Worm (Caenorhabditis elegans) whole organism, late embryonic: ENCODE measurements around the gene mrpl-45.
A peak's percentile ranks its signal among the peaks of the same experiment; 100 is the strongest.

Experiments
- C08G9.2 ChIP-seq: sonication (generic microtip); optimal IDR thresholded peaks from 2 replicates; lab custom pipeline; 2016; ENCODE audit warnings: mild to moderate bottlenecking, missing genetic modification characterization, moderate library complexity, missing compliant biosample characterization
- K02D7.2 ChIP-seq: sonication (generic microtip); optimal IDR thresholded peaks from 2 replicates; lab custom pipeline; 2017; ENCODE audit warnings: mild to moderate bottlenecking, missing genetic modification characterization, missing compliant biosample characterization
- K09A11.1 ChIP-seq: sonication (generic microtip); optimal IDR thresholded peaks from 2 replicates; lab custom pipeline; 2017; ENCODE audit warnings: antibody characterized with exemption, mild to moderate bottlenecking, missing genetic modification characterization, missing compliant biosample characterization; ENCODE audit not compliant: insufficient read depth
- T23F11.4 ChIP-seq: fragments of 200-800 bp; sonication (Bioruptor generic); optimal IDR thresholded peaks from 2 replicates; lab custom pipeline; 2018; ENCODE audit warnings: mild to moderate bottlenecking, missing genetic modification characterization, missing compliant biosample characterization
- Y22D7AL.16 ChIP-seq: sonication (generic microtip); optimal IDR thresholded peaks from 2 replicates; lab custom pipeline; 2016; ENCODE audit warnings: missing genetic modification characterization, missing compliant biosample characterization
- ahr-1 ChIP-seq: sonication (generic microtip); optimal IDR thresholded peaks from 2 replicates; lab custom pipeline; 2016; ENCODE audit warnings: missing genetic modification characterization, missing compliant biosample characterization
- ceh-24 ChIP-seq: sonication (generic microtip); optimal IDR thresholded peaks from 2 replicates; lab custom pipeline; 2016; ENCODE audit warnings: mild to moderate bottlenecking, missing genetic modification characterization, missing compliant biosample characterization
- ceh-45 ChIP-seq: fragments of 200-800 bp; sonication (Bioruptor generic); IDR thresholded peaks from 2 replicates; pipeline ENCODE4 v1.3.6; 2022; ENCODE audit warnings: missing genetic modification reagents, missing genetic modification characterization, missing compliant biosample characterization
- ceh-48 ChIP-seq: sonication (generic microtip); optimal IDR thresholded peaks from 2 replicates; lab custom pipeline; 2016; ENCODE audit warnings: missing genetic modification characterization, inconsistent platforms, missing compliant biosample characterization
- ceh-6 ChIP-seq: fragments of 200-800 bp; sonication (Bioruptor generic); optimal IDR thresholded peaks from 2 replicates; lab custom pipeline; 2018; ENCODE audit warnings: mild to moderate bottlenecking, missing genetic modification characterization, missing compliant biosample characterization
- che-1 ChIP-seq: sonication (generic microtip); optimal IDR thresholded peaks from 2 replicates; lab custom pipeline; 2016; ENCODE audit warnings: mild to moderate bottlenecking, missing genetic modification characterization, missing compliant biosample characterization
- dmd-4 ChIP-seq: sonication (generic microtip); optimal IDR thresholded peaks from 2 replicates; lab custom pipeline; 2016; ENCODE audit warnings: borderline replicate concordance, missing genetic modification characterization, missing compliant biosample characterization
- elt-2 ChIP-seq: sonication (generic microtip); optimal IDR thresholded peaks from 2 replicates; lab custom pipeline; 2016; ENCODE audit warnings: missing genetic modification reagents, missing genetic modification characterization, missing compliant biosample characterization
- elt-4 ChIP-seq: sonication (generic microtip); optimal IDR thresholded peaks from 2 replicates; lab custom pipeline; 2016; ENCODE audit warnings: missing genetic modification characterization, missing compliant biosample characterization
- ets-4 ChIP-seq: sonication (generic microtip); optimal IDR thresholded peaks from 2 replicates; lab custom pipeline; 2016; ENCODE audit warnings: missing genetic modification characterization, missing compliant biosample characterization
- eyg-1 ChIP-seq: sonication (generic microtip); optimal IDR thresholded peaks from 2 replicates; lab custom pipeline; 2016; ENCODE audit warnings: missing genotype, missing genetic modification characterization, missing compliant biosample characterization
- fax-1 ChIP-seq: sonication (generic microtip); optimal IDR thresholded peaks from 2 replicates; lab custom pipeline; 2016; ENCODE audit warnings: missing genotype, missing genetic modification characterization, missing compliant biosample characterization
- fkh-10 ChIP-seq: fragments of 150-350 bp; optimal IDR thresholded peaks from 2 replicates; lab custom pipeline; 2014; ENCODE audit warnings: missing biosample characterization, missing genetic modification reagents, missing genetic modification characterization
- hlh-8 ChIP-seq: sonication (generic microtip); optimal IDR thresholded peaks from 2 replicates; lab custom pipeline; 2016; ENCODE audit warnings: missing genotype, missing genetic modification characterization, missing compliant biosample characterization
- nhr-11 ChIP-seq: fragments of 150-350 bp; optimal IDR thresholded peaks from 2 replicates; lab custom pipeline; 2014; ENCODE audit warnings: missing biosample characterization, missing genetic modification characterization
- nhr-232 ChIP-seq: sonication (generic microtip); optimal IDR thresholded peaks from 2 replicates; lab custom pipeline; 2016; ENCODE audit warnings: missing genetic modification characterization, missing compliant biosample characterization
- pha-2 ChIP-seq: sonication (generic microtip); optimal IDR thresholded peaks from 2 replicates; lab custom pipeline; 2017; ENCODE audit warnings: mild to moderate bottlenecking, missing genetic modification characterization, missing compliant biosample characterization
- pha-4 ChIP-seq: fragments of 150-350 bp; optimal IDR thresholded peaks from 2 replicates; lab custom pipeline; 2018; ENCODE audit warnings: missing biosample characterization, missing genetic modification reagents, missing genetic modification characterization
- pqm-1 ChIP-seq: sonication (generic microtip); optimal IDR thresholded peaks from 2 replicates; lab custom pipeline; 2016; ENCODE audit warnings: missing genetic modification characterization, missing compliant biosample characterization
- sdc-2 ChIP-seq: sonication (generic microtip); optimal IDR thresholded peaks from 2 replicates; lab custom pipeline; 2016; ENCODE audit warnings: missing genotype, missing genetic modification characterization, missing compliant biosample characterization
- sox-4 ChIP-seq: sonication (generic microtip); optimal IDR thresholded peaks from 2 replicates; lab custom pipeline; 2017; ENCODE audit warnings: mild to moderate bottlenecking, missing genetic modification characterization, inconsistent platforms, missing compliant biosample characterization
- tbx-7 ChIP-seq: sonication (generic microtip); optimal IDR thresholded peaks from 2 replicates; lab custom pipeline; 2016; ENCODE audit warnings: missing genotype, missing genetic modification characterization, missing compliant biosample characterization
- ttx-3 ChIP-seq: sonication (generic microtip); optimal IDR thresholded peaks from 2 replicates; lab custom pipeline; 2016; ENCODE audit warnings: missing genetic modification reagents, missing genetic modification characterization, missing compliant biosample characterization
- unc-42 ChIP-seq: sonication (generic microtip); optimal IDR thresholded peaks from 2 replicates; lab custom pipeline; 2016; ENCODE audit warnings: missing genotype, missing genetic modification characterization, missing compliant biosample characterization
- unc-55 ChIP-seq: sonication (generic microtip); optimal IDR thresholded peaks from 2 replicates; lab custom pipeline; 2017; ENCODE audit warnings: missing biosample characterization, missing genetic modification reagents, missing genetic modification characterization
- zip-5 ChIP-seq: sonication (generic microtip); optimal IDR thresholded peaks from 2 replicates; lab custom pipeline; 2016; ENCODE audit warnings: missing genetic modification characterization, missing compliant biosample characterization

mrpl-45 gene

ce11 chrIII:1210638-1211037 lies 8.8 kb upstream of the mrpl-45 start:
- peak; percentile 6 for TF ChIP-seq ceh-48 (tag; lab: Kevin White, UChicago)
- no peak for TF ChIP-seq sdc-2 (tag; lab: Kevin White, UChicago)

ce11 chrIII:1207852-1208251 lies 6.0 kb upstream of the mrpl-45 start, which contains the start of gene orc-3:
Gene orc-3, plus strand, starts transcription at chrIII:1208133.
- TF ChIP-seq ceh-45 (GFP tag; lab: Robert Waterston, UW) (no peak), hlh-8 (tag; lab: Kevin White, UChicago) (no peak), ceh-24 (tag; lab: Kevin White, UChicago) (no peak), Y22D7AL.16 (no peak), zip-5 (tag; lab: Kevin White, UChicago) (no peak), K09A11.1 (tag; lab: Kevin White, UChicago) (no peak), dmd-4 (tag; lab: Kevin White, UChicago) (no peak), ahr-1 (tag; lab: Kevin White, UChicago) (no peak), T23F11.4 (GFP tag; lab: Kevin White, UChicago) (no peak), eyg-1 (tag; lab: Kevin White, UChicago) (no peak), unc-42 (tag; lab: Kevin White, UChicago) (no peak), K02D7.2 (no peak), sox-4 (tag; lab: Kevin White, UChicago) (no peak), fkh-10 (GFP tag; lab: Kevin White, UChicago) (no peak), nhr-232 (tag; lab: Kevin White, UChicago) (no peak)

ce11 chrIII:1207027-1207426 lies 5.2 kb upstream of the mrpl-45 start:
- no peak for TF ChIP-seq nhr-11 (tag; lab: Kevin White, UChicago)
- TF ChIP-seq ceh-48 (tag; lab: Kevin White, UChicago) = peak; percentile 6
- no peak for TF ChIP-seq elt-4 (tag; lab: Kevin White, UChicago)

ce11 chrIII:1206331-1206730 lies 4.5 kb upstream of the mrpl-45 start:
- TF ChIP-seq fax-1 (tag; lab: Kevin White, UChicago) (no peak), ceh-48 (tag; lab: Kevin White, UChicago) (peak; percentile 4)

ce11 chrIII:1205421-1205820 lies 3.6 kb upstream of the mrpl-45 start:
- TF ChIP-seq nhr-11 (tag; lab: Kevin White, UChicago) = no peak
- TF ChIP-seq ceh-6 (GFP tag; lab: Kevin White, UChicago) = no peak
- no peak for TF ChIP-seq elt-2 (tag; lab: Kevin White, UChicago)
- no peak for TF ChIP-seq hlh-8 (tag; lab: Kevin White, UChicago)
- TF ChIP-seq ttx-3 (tag; lab: Kevin White, UChicago) = no peak
- no peak for TF ChIP-seq eyg-1 (tag; lab: Kevin White, UChicago)
- no peak for TF ChIP-seq che-1 (tag; lab: Kevin White, UChicago)
- no peak for TF ChIP-seq zip-5 (tag; lab: Kevin White, UChicago)
- no peak for TF ChIP-seq unc-55 (GFP tag; lab: Kevin White, UChicago)
- TF ChIP-seq pqm-1 (tag; lab: Kevin White, UChicago) = no peak
- TF ChIP-seq C08G9.2 (tag; lab: Kevin White, UChicago) = no peak
- TF ChIP-seq pha-4 (tag; lab: Kevin White, UChicago) = no peak
- no peak for TF ChIP-seq tbx-7 (tag; lab: Kevin White, UChicago)
- no peak for TF ChIP-seq Y22D7AL.16
- TF ChIP-seq pha-2 (tag; lab: Kevin White, UChicago) = no peak
- TF ChIP-seq ceh-24 (tag; lab: Kevin White, UChicago) = no peak
- TF ChIP-seq ets-4 (tag; lab: Kevin White, UChicago) = no peak

ce11 chrIII:1196192-1196591 lies 5.6 kb downstream of the mrpl-45 start, which contains the start of gene dss-1:
Gene dss-1, minus strand, starts transcription at chrIII:1196292.
- TF ChIP-seq unc-55 (GFP tag; lab: Kevin White, UChicago) (no peak), nhr-11 (tag; lab: Kevin White, UChicago) (no peak)
